Worm (Caenorhabditis elegans) whole organism, L3 larva: ENCODE data around the gene F58A6.1.

Experiments
- ceh-28 ChIP-seq: fragments of 150-350 bp; optimal IDR thresholded peaks from 2 replicates; lab custom pipeline; 2014; ENCODE audit warnings: missing biosample characterization, missing genetic modification reagents, missing genetic modification characterization
- ceh-82 ChIP-seq: fragments of 150-350 bp; optimal IDR thresholded peaks from 2 replicates; lab custom pipeline; 2014; ENCODE audit warnings: missing biosample characterization, missing genetic modification characterization
- elt-2 ChIP-seq: sonication (generic microtip); optimal IDR thresholded peaks from 2 replicates; lab custom pipeline; 2016; ENCODE audit warnings: missing genetic modification reagents, mild to moderate bottlenecking, missing genetic modification characterization, missing compliant biosample characterization
- mdl-1 ChIP-seq: fragments of 150-350 bp; optimal IDR thresholded peaks from 2 replicates; lab custom pipeline; 2014; ENCODE audit warnings: missing biosample characterization, missing genetic modification characterization
- nhr-11 ChIP-seq: fragments of 150-350 bp; optimal IDR thresholded peaks from 2 replicates; lab custom pipeline; 2014; ENCODE audit warnings: missing biosample characterization, missing genetic modification characterization
- nhr-12 ChIP-seq: fragments of 150-350 bp; optimal IDR thresholded peaks from 2 replicates; lab custom pipeline; 2014; ENCODE audit warnings: missing biosample characterization, missing genetic modification characterization
- nhr-28 ChIP-seq: fragments of 150-350 bp; optimal IDR thresholded peaks from 2 replicates; lab custom pipeline; 2014; ENCODE audit warnings: missing biosample characterization, missing genetic modification characterization
- pqm-1 ChIP-seq: fragments of 150-350 bp; optimal IDR thresholded peaks from 2 replicates; lab custom pipeline; 2017; ENCODE audit warnings: missing biosample characterization, missing genetic modification characterization, inconsistent platforms
- snpc-4 ChIP-seq: fragments of 150-350 bp; optimal IDR thresholded peaks from 2 replicates; lab custom pipeline; 2014; ENCODE audit warnings: missing biosample characterization, missing genetic modification characterization
- unc-62 ChIP-seq: fragments of 150-350 bp; sonication (generic microtip); optimal IDR thresholded peaks from 4 replicates; lab custom pipeline; 2014; ENCODE audit warnings: missing biosample characterization, missing genetic modification reagents, missing genetic modification characterization

- TF ChIP-seq unc-62 (no peak), nhr-12 (tag; lab: Kevin White, UChicago) (no peak), ceh-28 (no peak), nhr-11 (no peak), snpc-4 (tag; lab: Kevin White, UChicago) (no peak), elt-2 (tag; lab: Kevin White, UChicago) (no peak), ceh-82 (tag; lab: Kevin White, UChicago) (no peak), mdl-1 (tag; lab: Kevin White, UChicago) (no peak), pqm-1 (no peak), nhr-28 (tag; lab: Kevin White, UChicago) (no peak)
Observed at ce11 chrII:5148349-5148748, 5.6 kb downstream of the F58A6.1 start, which contains the start of gene F58A6.5.
